Fruit fly (Drosophila melanogaster) whole organism, embryonic: ENCODE results near the gene Ostgamma.

Experiments used
- ATbp ChIP-seq: fragments of 200-800 bp; sonication (Bioruptor generic); optimal IDR thresholded peaks from 2 replicates; lab custom pipeline; 2017; ENCODE audit warnings: missing biosample characterization, mild to moderate bottlenecking, missing genetic modification characterization, missing genetic modification reagents
- Ada2b ChIP-seq: fragments of 200-800 bp; sonication (Bioruptor generic); IDR thresholded peaks from 2 replicates; pipeline ENCODE4 v1.3.6; 2022; ENCODE audit warnings: missing biosample characterization, missing genetic modification characterization
- Blimp-1 ChIP-seq: fragments of 200-800 bp; sonication (Bioruptor generic); optimal IDR thresholded peaks from 3 replicates; lab custom pipeline; 2018; ENCODE audit warnings: missing biosample characterization, missing genetic modification characterization, mild to moderate bottlenecking, moderate library complexity, missing genetic modification reagents
- BtbVII ChIP-seq: fragments of 200-800 bp; sonication (Bioruptor generic); optimal IDR thresholded peaks from 3 replicates; lab custom pipeline; 2017; ENCODE audit warnings: missing biosample characterization, mild to moderate bottlenecking, missing genetic modification characterization
- CG10543 ChIP-seq: fragments of 200-800 bp; sonication (Bioruptor generic); optimal IDR thresholded peaks from 3 replicates; lab custom pipeline; 2017; ENCODE audit warnings: missing biosample characterization, mild to moderate bottlenecking, missing genetic modification characterization, moderate library complexity
- CG10654 ChIP-seq: fragments of 200-800 bp; sonication (Bioruptor generic); optimal IDR thresholded peaks from 2 replicates; lab custom pipeline; 2016; ENCODE audit warnings: missing biosample characterization, missing genetic modification characterization
- CG11093 ChIP-seq: fragments of 200-800 bp; sonication (Bioruptor generic); IDR thresholded peaks from 3 replicates; pipeline ENCODE4 v1.3.6; 2022; ENCODE audit warnings: missing biosample characterization, missing genetic modification characterization
- CG16863 ChIP-seq: fragments of 200-800 bp; sonication (Bioruptor generic); optimal IDR thresholded peaks from 3 replicates; lab custom pipeline; 2016; ENCODE audit warnings: missing biosample characterization, missing genetic modification characterization
- CG17385 ChIP-seq: fragments of 200-800 bp; sonication (Bioruptor generic); optimal IDR thresholded peaks from 3 replicates; lab custom pipeline; 2018; ENCODE audit warnings: missing biosample characterization, mild to moderate bottlenecking, missing genetic modification characterization
- CG17802 ChIP-seq: fragments of 200-800 bp; sonication (Bioruptor generic); optimal IDR thresholded peaks from 2 replicates; lab custom pipeline; 2018; ENCODE audit warnings: missing biosample characterization, mild to moderate bottlenecking, missing genetic modification characterization, moderate library complexity
- CG18476 ChIP-seq: fragments of 200-800 bp; sonication (Bioruptor generic); optimal IDR thresholded peaks from 2 replicates; lab custom pipeline; 2016; ENCODE audit warnings: missing biosample characterization, mild to moderate bottlenecking, missing genetic modification characterization
- CG18599 ChIP-seq: fragments of 200-800 bp; sonication (Bioruptor generic); optimal IDR thresholded peaks from 3 replicates; lab custom pipeline; 2017; ENCODE audit warnings: missing biosample characterization, missing genetic modification characterization, mild to moderate bottlenecking, moderate library complexity, missing genetic modification reagents
- CG18764 ChIP-seq: fragments of 200-800 bp; sonication (Bioruptor generic); optimal IDR thresholded peaks from 3 replicates; lab custom pipeline; 2016; ENCODE audit warnings: missing biosample characterization, missing genetic modification characterization
- CG2678 ChIP-seq: fragments of 200-800 bp; sonication (Bioruptor generic); optimal IDR thresholded peaks from 3 replicates; lab custom pipeline; 2019; ENCODE audit warnings: missing biosample characterization, mild to moderate bottlenecking, missing genetic modification characterization, moderate library complexity
- CG34422 ChIP-seq: fragments of 200-800 bp; sonication (Bioruptor generic); IDR thresholded peaks from 3 replicates; pipeline ENCODE4 v1.3.6; 2022; ENCODE audit warnings: missing biosample characterization, missing genetic modification characterization
- CG6689 ChIP-seq: fragments of 200-800 bp; sonication (Bioruptor generic); IDR thresholded peaks from 2 replicates; pipeline ENCODE4 v1.3.6; 2022; ENCODE audit warnings: missing biosample characterization, missing genetic modification characterization
- CG7839 ChIP-seq: fragments of 200-800 bp; sonication (Bioruptor generic); optimal IDR thresholded peaks from 3 replicates; lab custom pipeline; 2018; ENCODE audit warnings: missing biosample characterization, mild to moderate bottlenecking, missing genetic modification characterization, moderate library complexity
- Chrac-16 ChIP-seq: fragments of 200-800 bp; sonication (Bioruptor generic); optimal IDR thresholded peaks from 3 replicates; lab custom pipeline; 2016; ENCODE audit warnings: missing biosample characterization, missing genetic modification characterization
- Ets97D ChIP-seq: fragments of 200-800 bp; sonication (Bioruptor generic); optimal IDR thresholded peaks from 3 replicates; lab custom pipeline; 2016; ENCODE audit warnings: missing biosample characterization, missing genetic modification characterization
- Hsf ChIP-seq: fragments of 200-800 bp; sonication (Bioruptor generic); optimal IDR thresholded peaks from 3 replicates; lab custom pipeline; 2016; ENCODE audit warnings: missing biosample characterization, missing genetic modification characterization
- Mes4 ChIP-seq: fragments of 200-800 bp; sonication (Bioruptor generic); optimal IDR thresholded peaks from 2 replicates; lab custom pipeline; 2016; ENCODE audit warnings: missing biosample characterization, missing genetic modification characterization
- NFAT ChIP-seq: fragments of 200-800 bp; sonication (Bioruptor generic); IDR thresholded peaks from 2 replicates; pipeline ENCODE4 v1.3.6; 2022; ENCODE audit warnings: missing biosample characterization, missing genetic modification characterization
- Nf-YC ChIP-seq: fragments of 200-800 bp; optimal IDR thresholded peaks from 3 replicates; lab custom pipeline; 2019; ENCODE audit warnings: missing biosample characterization, mild to moderate bottlenecking, missing genetic modification characterization, moderate library complexity
- Optix ChIP-seq: fragments of 200-800 bp; sonication (Bioruptor generic); IDR thresholded peaks from 3 replicates; pipeline ENCODE4 v1.3.6; 2022; ENCODE audit warnings: missing biosample characterization, missing genetic modification characterization
- Rfx ChIP-seq: fragments of 200-800 bp; sonication (Bioruptor generic); IDR thresholded peaks from 2 replicates; pipeline ENCODE4 v1.3.6; 2022; ENCODE audit warnings: missing biosample characterization, missing genetic modification characterization
- Trl ChIP-seq, 3 experiments: fragments of >200 bp in 2 of 3; fragments of 200-800 bp in 1 of 3; sonication (Bioruptor generic) in 1 of 3; optimal IDR thresholded peaks; 2 replicates in 1 of 3; 3 replicates in 2 of 3; lab custom pipeline; 2016 to 2017; ENCODE audit warnings: missing biosample characterization in 1 of 3, missing genetic modification characterization in 1 of 3
- abd-A ChIP-seq: fragments of 200-800 bp; sonication (Bioruptor generic); optimal IDR thresholded peaks from 3 replicates; lab custom pipeline; 2019; ENCODE audit warnings: missing biosample characterization, mild to moderate bottlenecking, missing genetic modification characterization, moderate library complexity
- ara ChIP-seq: fragments of 200-800 bp; sonication (Bioruptor generic); IDR thresholded peaks from 2 replicates; pipeline ENCODE4 v1.3.6; 2022; ENCODE audit warnings: missing biosample characterization, missing genetic modification characterization
- ato ChIP-seq: fragments of 200-800 bp; sonication (Bioruptor generic); IDR thresholded peaks from 2 replicates; pipeline ENCODE4 v1.3.6; 2022; ENCODE audit warnings: missing biosample characterization, missing genetic modification characterization; ENCODE audit not compliant: partially characterized antibody
- az2 ChIP-seq: fragments of 200-800 bp; sonication (Bioruptor generic); optimal IDR thresholded peaks from 3 replicates; lab custom pipeline; 2016; ENCODE audit warnings: missing biosample characterization, missing genetic modification characterization
- ci ChIP-seq: fragments of 200-800 bp; sonication (Bioruptor generic); IDR thresholded peaks from 3 replicates; pipeline ENCODE4 v1.3.6; 2022; ENCODE audit warnings: missing biosample characterization, missing genetic modification characterization
- corto ChIP-seq: fragments of 200-800 bp; sonication (Bioruptor generic); optimal IDR thresholded peaks from 2 replicates; lab custom pipeline; 2016; ENCODE audit warnings: missing biosample characterization, mild to moderate bottlenecking, missing genetic modification characterization, moderate library complexity
- dysf ChIP-seq: fragments of 200-800 bp; sonication (Bioruptor generic); IDR thresholded peaks from 3 replicates; pipeline ENCODE4 v1.3.6; 2022; ENCODE audit warnings: missing biosample characterization, missing genetic modification characterization
- ewg ChIP-seq: fragments of 200-800 bp; sonication (Bioruptor generic); optimal IDR thresholded peaks from 3 replicates; lab custom pipeline; 2017; ENCODE audit warnings: mild to moderate bottlenecking, missing biosample characterization, missing genetic modification reagents, missing genetic modification characterization
- fd96Cb ChIP-seq: fragments of 200-800 bp; sonication (Bioruptor generic); optimal IDR thresholded peaks from 2 replicates; lab custom pipeline; 2018; ENCODE audit warnings: missing biosample characterization, mild to moderate bottlenecking, missing genetic modification characterization, moderate library complexity
- grau ChIP-seq: fragments of 200-800 bp; optimal IDR thresholded peaks from 3 replicates; lab custom pipeline; 2019; ENCODE audit warnings: missing biosample characterization, mild to moderate bottlenecking, missing genetic modification characterization, moderate library complexity
- hbn ChIP-seq: fragments of 200-800 bp; sonication (Bioruptor generic); IDR thresholded peaks from 2 replicates; pipeline ENCODE4 v1.3.6; 2022; ENCODE audit warnings: missing biosample characterization, missing genetic modification characterization; ENCODE audit not compliant: partially characterized antibody
- lab ChIP-seq: fragments of 200-800 bp; sonication (Bioruptor generic); optimal IDR thresholded peaks from 3 replicates; lab custom pipeline; 2017; ENCODE audit warnings: missing biosample characterization, missing genetic modification characterization, mild to moderate bottlenecking, moderate library complexity, missing genetic modification reagents
- lbe ChIP-seq: fragments of 200-800 bp; sonication (Bioruptor generic); optimal IDR thresholded peaks from 2 replicates; lab custom pipeline; 2016; ENCODE audit warnings: missing biosample characterization, mild to moderate bottlenecking, missing genetic modification characterization
- lola ChIP-seq, 3 experiments: fragments of >200 bp in 2 of 3; fragments of 200-800 bp in 1 of 3; sonication (Bioruptor generic) in 1 of 3; optimal IDR thresholded peaks; 2 replicates each; lab custom pipeline; 2017 to 2019; ENCODE audit warnings: missing biosample characterization in 3 of 3, missing genetic modification characterization in 3 of 3, mild to moderate bottlenecking in 1 of 3, moderate library complexity in 1 of 3
- nom ChIP-seq: fragments of 200-800 bp; sonication (Bioruptor generic); optimal IDR thresholded peaks from 2 replicates; lab custom pipeline; 2017; ENCODE audit warnings: missing biosample characterization, missing genetic modification characterization, mild to moderate bottlenecking, moderate library complexity, missing genetic modification reagents
- odd ChIP-seq: fragments of 200-800 bp; sonication (Bioruptor generic); optimal IDR thresholded peaks from 2 replicates; lab custom pipeline; 2017; ENCODE audit warnings: missing biosample characterization, mild to moderate bottlenecking, missing genetic modification characterization
- pnt ChIP-seq: fragments of 200-800 bp; sonication (Bioruptor generic); optimal IDR thresholded peaks from 3 replicates; lab custom pipeline; 2016; ENCODE audit warnings: missing biosample characterization, missing genetic modification characterization
- rib ChIP-seq: fragments of 200-800 bp; sonication (Bioruptor generic); IDR thresholded peaks from 2 replicates; pipeline ENCODE4 v1.3.6; 2022; ENCODE audit warnings: missing biosample characterization, missing genetic modification characterization
- sens-2 ChIP-seq: fragments of 200-800 bp; sonication (Bioruptor generic); IDR thresholded peaks from 2 replicates; pipeline ENCODE4 v1.3.6; 2022; ENCODE audit warnings: missing biosample characterization, missing genetic modification characterization
- sima ChIP-seq: fragments of 200-800 bp; sonication (Bioruptor generic); optimal IDR thresholded peaks from 2 replicates; lab custom pipeline; 2016; ENCODE audit warnings: missing biosample characterization, missing genetic modification characterization
- tin ChIP-seq: fragments of 200-800 bp; sonication (Bioruptor generic); optimal IDR thresholded peaks from 3 replicates; lab custom pipeline; 2016; ENCODE audit warnings: missing biosample characterization, missing genetic modification characterization
- zf30C ChIP-seq: fragments of 200-800 bp; sonication (Bioruptor generic); optimal IDR thresholded peaks from 3 replicates; lab custom pipeline; 2018; ENCODE audit warnings: missing biosample characterization, mild to moderate bottlenecking, missing genetic modification characterization
- zfh1 ChIP-seq: fragments of 200-800 bp; sonication (Bioruptor generic); IDR thresholded peaks from 3 replicates; pipeline ENCODE4 v1.3.6; 2022; ENCODE audit warnings: missing biosample characterization, missing genetic modification characterization

Ostgamma gene

DNA sequence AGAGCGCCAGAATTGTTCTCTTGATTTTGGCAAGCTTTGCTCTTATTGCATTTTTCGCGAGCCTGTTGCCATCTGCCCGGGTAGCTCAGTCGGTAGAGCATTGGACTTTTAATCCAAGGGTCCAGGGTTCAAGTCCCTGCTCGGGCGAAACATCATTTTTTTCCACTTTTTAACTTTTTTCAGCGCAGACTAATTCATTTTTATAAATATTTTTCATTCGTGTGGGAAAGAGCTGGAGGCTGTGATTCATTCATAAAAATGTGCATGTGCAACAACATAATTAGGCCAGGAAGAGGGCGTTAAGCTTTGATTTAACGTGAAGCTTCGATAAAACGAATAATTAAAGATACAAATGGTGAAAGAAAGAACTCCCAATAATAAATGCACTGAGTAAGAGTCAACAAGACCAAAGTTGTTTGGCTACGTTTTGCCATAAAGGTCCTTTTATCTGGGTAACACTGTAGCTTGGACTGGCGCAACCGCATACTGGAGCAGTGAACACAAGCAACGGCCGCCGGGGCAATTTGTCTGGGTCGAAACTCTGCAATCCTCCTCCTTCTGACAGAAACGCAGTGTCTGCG lies 17.2 kb downstream of the Ostgamma start (continued):
- TF ChIP-seq Blimp-1 = peak; percentile 15
- peak; percentile 27 for TF ChIP-seq lab (GFP tag; lab: Kevin White, UChicago)
- TF ChIP-seq CG17385 (GFP tag; lab: Kevin White, UChicago) = peak; percentile 15
- TF ChIP-seq Ada2b (GFP tag; lab: Robert Waterston, UW) = 0 out of 2 replicates have a peak, but pooled peaks have one; percentile 16
- peak; percentile 43 for TF ChIP-seq CG7839
- TF ChIP-seq sens-2 (GFP tag; lab: Robert Waterston, UW) = no peak
- no peak for TF ChIP-seq ato (GFP tag; lab: Robert Waterston, UW)
- no peak for TF ChIP-seq NFAT (GFP tag; lab: Robert Waterston, UW)
- no peak for TF ChIP-seq sima (GFP tag; lab: Kevin White, UChicago)
- no peak for TF ChIP-seq zf30C (GFP tag; lab: Kevin White, UChicago)
- TF ChIP-seq CG18764 (GFP tag; lab: Kevin White, UChicago) = no peak
- no peak for TF ChIP-seq CG17802 (tag; lab: Kevin White, UChicago)
- TF ChIP-seq Ets97D (GFP tag; lab: Kevin White, UChicago) = no peak
- TF ChIP-seq zfh1 (GFP tag; lab: Robert Waterston, UW) = 0 out of 3 replicates have a peak, but pooled peaks have one; percentile 22
- TF ChIP-seq CG16863 = no peak
- TF ChIP-seq dysf (GFP tag; lab: Robert Waterston, UW) = 0 out of 3 replicates have a peak, but pooled peaks have one; percentile 45
- peak; percentile 76 for TF ChIP-seq grau (tag; lab: Kevin White, UChicago)
- TF ChIP-seq ara (GFP tag; lab: Robert Waterston, UW) = peak; percentile 23; the same call in 1 of the 2 replicates
- peak; percentile 28 for TF ChIP-seq pnt
- no peak for TF ChIP-seq Trl (optimal IDR thresholded peaks at IDR 0.05; lab: Kevin White, UChicago)
- no peak for TF ChIP-seq Trl (GFP tag; optimal IDR thresholded peaks at IDR 0.05; lab: Kevin White, UChicago)
- TF ChIP-seq Chrac-16 = peak; percentile 8
- TF ChIP-seq BtbVII (GFP tag; lab: Kevin White, UChicago) = no peak
- peak; percentile 1 for TF ChIP-seq az2
- no peak for TF ChIP-seq hbn
- no peak for TF ChIP-seq Nf-YC
- peak; percentile 66 for TF ChIP-seq lbe (GFP tag; lab: Kevin White, UChicago)
- TF ChIP-seq CG11093 (GFP tag; lab: Robert Waterston, UW) = no peak
- TF ChIP-seq lola (GFP tag; optimal IDR thresholded peaks at IDR 0.05; lab: Kevin White, UChicago) = peak in 1 of 3 experiments; percentile 12
- TF ChIP-seq Optix (GFP tag; lab: Robert Waterston, UW) = peak; percentile 26; the same call in 1 of the 3 replicates
- TF ChIP-seq Rfx = peak; percentile 24; the same call in 1 of the 2 replicates
- no peak for TF ChIP-seq CG10543
- TF ChIP-seq ci (GFP tag; lab: Robert Waterston, UW) = peak; percentile 69; the same call in 2 of the 3 replicates
- no peak for TF ChIP-seq abd-A (tag; lab: Kevin White, UChicago)
- no peak for TF ChIP-seq Mes4 (GFP tag; lab: Kevin White, UChicago)
- peak; percentile 21 for TF ChIP-seq ATbp (GFP tag; lab: Kevin White, UChicago)
- TF ChIP-seq CG6689 (GFP tag; lab: Robert Waterston, UW) = peak; percentile 41; the same call in 1 of the 2 replicates
- TF ChIP-seq fd96Cb (tag; lab: Kevin White, UChicago) = peak; percentile 9
- no peak for TF ChIP-seq CG18476 (GFP tag; lab: Kevin White, UChicago)
- TF ChIP-seq tin (GFP tag; lab: Kevin White, UChicago) = peak; percentile 44
- TF ChIP-seq CG2678 (tag; lab: Kevin White, UChicago) = peak; percentile 36
- no peak for TF ChIP-seq CG10654 (GFP tag; lab: Kevin White, UChicago)
- TF ChIP-seq odd (GFP tag; lab: Kevin White, UChicago) = no peak
- peak; percentile 92 for TF ChIP-seq nom
- TF ChIP-seq CG18599 (GFP tag; lab: Kevin White, UChicago) = no peak
- TF ChIP-seq rib = no peak
- TF ChIP-seq Hsf (GFP tag; lab: Kevin White, UChicago) = peak; percentile 16
- TF ChIP-seq ewg = peak; percentile 17
- 0 out of 3 replicates have a peak, but pooled peaks have one; percentile 43 for TF ChIP-seq CG34422 (GFP tag; lab: Robert Waterston, UW)
- TF ChIP-seq corto (GFP tag; lab: Kevin White, UChicago) = peak; percentile 68
